Fruit fly (Drosophila melanogaster): Measurements from ENCODE around the gene ras.

ras gene

dm6 chrX:10771856-10772592 is 27.7 kb downstream of the ras start, which contains the start of gene CG15211 (continued):
- TF ChIP-seq TFAM (GFP tag; optimal IDR thresholded peaks at IDR 0.05) (no peak), cato (GFP tag; optimal IDR thresholded peaks at IDR 0.05; ENCODE audit: borderline replicate concordance) (peak; percentile 57), sna (GFP tag; IDR thresholded peaks at IDR 0.05; ENCODE audit: partially characterized antibody) (no peak), CG6854 (GFP tag; optimal IDR thresholded peaks at IDR 0.05) (peak; percentile 32), CG6689 (GFP tag; IDR thresholded peaks at IDR 0.05) (peak; percentile 77), Hr3 (GFP tag; optimal IDR thresholded peaks at IDR 0.05) (peak; percentile 80), dysf (GFP tag; IDR thresholded peaks at IDR 0.05) (peak; percentile 74), pros (GFP tag; optimal IDR thresholded peaks at IDR 0.05) (no peak), CG2712 (tag; optimal IDR thresholded peaks at IDR 0.05) (peak; percentile 86), bab2 (GFP tag; optimal IDR thresholded peaks at IDR 0.05) (no peak), Hand (GFP tag; optimal IDR thresholded peaks at IDR 0.05) (peak; percentile 19), trem (tag; optimal IDR thresholded peaks at IDR 0.05) (peak; percentile 57), CG11085 (GFP tag; IDR thresholded peaks at IDR 0.05) (0 out of 2 replicates have a peak, but pooled peaks have one; percentile 31), CG15514 (GFP tag; optimal IDR thresholded peaks at IDR 0.05) (no peak), pnt (GFP tag; optimal IDR thresholded peaks at IDR 0.05) (no peak), CG6272 (GFP tag; IDR thresholded peaks at IDR 0.05) (no peak), CG31365 (tag; optimal IDR thresholded peaks at IDR 0.05) (no peak), CG17912 (GFP tag; optimal IDR thresholded peaks at IDR 0.05) (no peak), disco-r (GFP tag; optimal IDR thresholded peaks at IDR 0.05) (no peak), CG12391 (tag; optimal IDR thresholded peaks at IDR 0.05) (peak; percentile 80), Scr (GFP tag; IDR thresholded peaks at IDR 0.05; ENCODE audit: partially characterized antibody) (no peak), gro (GFP tag; optimal IDR thresholded peaks at IDR 0.05) (no peak), zen (tag; optimal IDR thresholded peaks at IDR 0.05) (no peak), Drgx (GFP tag; IDR thresholded peaks at IDR 0.05) (peak; percentile 77), fru (optimal IDR thresholded peaks at IDR 0.05) (no peak), CG15073 (GFP tag; optimal IDR thresholded peaks at IDR 0.05) (peak; percentile 35), CG10979 (tag; optimal IDR thresholded peaks at IDR 0.05) (peak; percentile 88), CG3163 (GFP tag; optimal IDR thresholded peaks at IDR 0.05) (no peak), BtbVII (GFP tag; optimal IDR thresholded peaks at IDR 0.05) (peak; percentile 77), Oli (tag; optimal IDR thresholded peaks at IDR 0.05) (peak; percentile 83), knrl (GFP tag; IDR thresholded peaks at IDR 0.05; ENCODE audit: partially characterized antibody) (no peak), emc (GFP tag; optimal IDR thresholded peaks at IDR 0.05) (no peak), CkIIα-i1 (GFP tag; IDR thresholded peaks at IDR 0.05) (no peak), CG31441 (GFP tag; IDR thresholded peaks at IDR 0.05) (peak; percentile 84), bsh (GFP tag; optimal IDR thresholded peaks at IDR 0.05) (peak; percentile 81 to 91), lbe (GFP tag; optimal IDR thresholded peaks at IDR 0.05) (no peak), hbn (GFP tag; IDR thresholded peaks at IDR 0.05; ENCODE audit: partially characterized antibody) (no peak), CG17385 (GFP tag; optimal IDR thresholded peaks at IDR 0.05) (peak; percentile 72), Antp (GFP tag; optimal IDR thresholded peaks at IDR 0.05) (peak; percentile 14), Six4 (GFP tag; optimal IDR thresholded peaks at IDR 0.05) (peak; percentile 55), gcm2 (GFP tag; optimal IDR thresholded peaks at IDR 0.05) (no peak), CG7839 (tag; optimal IDR thresholded peaks at IDR 0.05) (peak; percentile 80), insv (GFP tag; optimal IDR thresholded peaks at IDR 0.05) (peak; percentile 25 to 89), otp (GFP tag; IDR thresholded peaks at IDR 0.05) (0 out of 3 replicates have a peak, but pooled peaks have one; percentile 30), danr (GFP tag; IDR thresholded peaks at IDR 0.05) (peak; percentile 45), Dek (tag; optimal IDR thresholded peaks at IDR 0.05) (peak; percentile 27), jumu (GFP tag; optimal IDR thresholded peaks at IDR 0.05) (peak; percentile 4), Atf3 (GFP tag; optimal IDR thresholded peaks at IDR 0.05) (peak; percentile 11), Neu2 (GFP tag; optimal IDR thresholded peaks at IDR 0.05; ENCODE audit: borderline replicate concordance) (no peak), C15 (GFP tag; IDR thresholded peaks at IDR 0.05) (no peak)

Data from whole organism, embryonic.